Worm (Caenorhabditis elegans): Measurements from ENCODE around the gene R11E3.19.

Gene R11E3.19

DNA sequence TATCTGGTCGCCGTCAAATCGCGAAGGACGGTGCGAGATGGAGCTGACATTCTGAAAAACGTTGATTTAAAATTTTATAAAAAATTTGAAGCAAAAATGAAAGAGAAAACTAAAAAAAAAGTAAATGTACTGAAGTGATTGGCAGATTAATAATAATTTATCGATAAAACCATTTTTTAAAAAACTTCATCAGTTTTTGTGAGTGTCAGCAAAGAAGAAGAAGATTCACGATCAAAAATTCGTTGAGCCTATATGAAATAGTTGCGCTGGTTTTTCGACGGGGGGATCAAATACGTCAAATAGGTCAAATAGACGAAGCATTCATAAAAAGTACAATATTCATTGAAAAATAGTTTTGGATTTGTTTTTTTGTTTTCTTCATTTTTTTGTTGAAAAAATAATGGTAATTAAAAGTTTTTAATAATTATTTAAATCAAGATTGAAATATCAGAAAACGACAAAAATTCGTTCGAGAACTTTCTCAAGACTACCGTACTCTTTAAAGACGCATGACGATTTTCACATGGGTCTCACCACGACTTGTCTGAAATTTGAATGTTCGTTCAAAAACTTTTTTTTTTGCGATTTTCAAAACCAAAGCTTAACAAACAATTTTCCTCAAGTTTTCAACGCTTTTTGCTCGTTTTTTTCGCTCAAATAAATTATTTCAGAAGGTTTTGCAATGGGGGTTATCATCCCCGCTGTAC, 15.4 kb downstream of the R11E3.19 start, which contains the start of the genes memi-1 and cyp-31A3:
Gene memi-1, minus strand, starts transcription at position 51 of the 707 bp plus-strand sequence.
Gene cyp-31A3, plus strand, starts transcription at position 672 of the 707 bp plus-strand sequence.
- peak; percentile 37 for TF ChIP-seq tbp1 (GFP tag; optimal IDR thresholded peaks at IDR 0.05)
- TF ChIP-seq ztf-18 (tag; optimal IDR thresholded peaks at IDR 0.05): no peak
- no peak for TF ChIP-seq hlh-26 (GFP tag; conservative IDR thresholded peaks at IDR 0.05)
- peak; percentile 94 for TF ChIP-seq lsl-1 (GFP tag; optimal IDR thresholded peaks at IDR 0.05)
- TF ChIP-seq nhr-80 (tag; optimal IDR thresholded peaks at IDR 0.05): no peak
- TF ChIP-seq attf-6 (GFP tag; IDR thresholded peaks at IDR 0.05): peak; percentile 44; the same call in 1 of the 2 replicates
- peak; percentile 82 for TF ChIP-seq D2030.7 (GFP tag; IDR thresholded peaks at IDR 0.05)
- no peak for TF ChIP-seq C06A6.2 (GFP tag; conservative IDR thresholded peaks at IDR 0.05)
- no peak for TF ChIP-seq ama-1 (optimal IDR thresholded peaks at IDR 0.05)
- no peak for TF ChIP-seq ama-1 (GFP tag; optimal IDR thresholded peaks at IDR 0.05)
- peak; percentile 67; the same call in 1 of the 2 replicates for TF ChIP-seq mcd-1 (GFP tag; IDR thresholded peaks at IDR 0.05)
- TF ChIP-seq F39B2.1 (GFP tag; IDR thresholded peaks at IDR 0.05): no peak
- no peak for TF ChIP-seq cebp-2 (GFP tag; IDR thresholded peaks at IDR 0.05)
- TF ChIP-seq madf-3 (GFP tag; IDR thresholded peaks at IDR 0.05): 0 out of 2 replicates have a peak, but pooled peaks have one; percentile 31
- no peak for TF ChIP-seq ceh-58 (GFP tag; IDR thresholded peaks at IDR 0.05)
- TF ChIP-seq madf-6 (GFP tag; IDR thresholded peaks at IDR 0.05): peak; percentile 96
- TF ChIP-seq nhr-179 (tag; optimal IDR thresholded peaks at IDR 0.05): no peak
- TF ChIP-seq snpc-3.4 (tag; optimal IDR thresholded peaks at IDR 0.05): peak; percentile 81
- TF ChIP-seq ceh-27 (GFP tag; optimal IDR thresholded peaks at IDR 0.05): no peak
- peak; percentile 54 for TF ChIP-seq tlf-1 (GFP tag; optimal IDR thresholded peaks at IDR 0.05)
- TF ChIP-seq xnd-1 (tag; optimal IDR thresholded peaks at IDR 0.05): peak; percentile 86
- TF ChIP-seq efl-1 (GFP tag; optimal IDR thresholded peaks at IDR 0.05): peak; percentile 32
- TF ChIP-seq madf-8 (GFP tag; conservative IDR thresholded peaks at IDR 0.05): peak; percentile 87
- no peak for TF ChIP-seq mel-28 (tag; optimal IDR thresholded peaks at IDR 0.05; ENCODE audit: borderline replicate concordance)
- TF ChIP-seq hmg-1.2 (GFP tag; IDR thresholded peaks at IDR 0.05): 0 out of 2 replicates have a peak, but pooled peaks have one; percentile 20
- peak; percentile 99 for TF ChIP-seq hsf-1 (GFP tag; IDR thresholded peaks at IDR 0.05)
- TF ChIP-seq ekl-4 (GFP tag; IDR thresholded peaks at IDR 0.05): peak; percentile 75
- TF ChIP-seq snpc-1.3 (tag; optimal IDR thresholded peaks at IDR 0.05; ENCODE audit: insufficient read depth): peak; percentile 52
- no peak for TF ChIP-seq nfya-2 (GFP tag; IDR thresholded peaks at IDR 0.05)
- peak; percentile 44; the same call in 1 of the 2 replicates for TF ChIP-seq pbrm-1 (GFP tag; IDR thresholded peaks at IDR 0.05)
- no peak for TF ChIP-seq ets-4 (GFP tag; optimal IDR thresholded peaks at IDR 0.05)
- no peak for TF ChIP-seq atf-7 (tag; optimal IDR thresholded peaks at IDR 0.05)
- TF ChIP-seq Y53F4B.3 (GFP tag; IDR thresholded peaks at IDR 0.05): no peak
- TF ChIP-seq ceh-91 (GFP tag; IDR thresholded peaks at IDR 0.05): peak; percentile 77
- peak; percentile 46 for TF ChIP-seq snpc-1.1 (tag; optimal IDR thresholded peaks at IDR 0.05; ENCODE audit: insufficient read depth)
- TF ChIP-seq ztf-6 (GFP tag; IDR thresholded peaks at IDR 0.05): no peak
- TF ChIP-seq snpc-4 (GFP tag; optimal IDR thresholded peaks at IDR 0.05): peak; percentile 37
- peak; percentile 8 to 80 (median 58) for TF ChIP-seq snpc-4 (tag; optimal IDR thresholded peaks at IDR 0.05)
- no peak for TF ChIP-seq Y79H2A.3 (GFP tag; conservative IDR thresholded peaks at IDR 0.05)
- TF ChIP-seq lin-54 (GFP tag; optimal IDR thresholded peaks at IDR 0.05): peak; percentile 85
- TF ChIP-seq dox-1 (GFP tag; IDR thresholded peaks at IDR 0.05): no peak
- no peak for TF ChIP-seq chd-7 (tag; optimal IDR thresholded peaks at IDR 0.05)
- TF ChIP-seq ztf-28 (GFP tag; IDR thresholded peaks at IDR 0.05): no peak
- no peak for TF ChIP-seq tbx-9 (tag; optimal IDR thresholded peaks at IDR 0.05; ENCODE audit: borderline replicate concordance)
- peak; percentile 97 for TF ChIP-seq F33H1.4 (GFP tag; IDR thresholded peaks at IDR 0.05)
